Fruit fly (Drosophila melanogaster) S2 (cell line): ENCODE data around the gene Jon99Ci.

Source experiments
- CG8478 ChIP-seq: fragments of >200 bp; optimal IDR thresholded peaks from 2 replicates; lab custom pipeline; 2018
- CTCF ChIP-seq, 2 experiments: fragments of >200 bp; optimal IDR thresholded peaks; 2 replicates each; lab custom pipeline; 2018

DNA sequence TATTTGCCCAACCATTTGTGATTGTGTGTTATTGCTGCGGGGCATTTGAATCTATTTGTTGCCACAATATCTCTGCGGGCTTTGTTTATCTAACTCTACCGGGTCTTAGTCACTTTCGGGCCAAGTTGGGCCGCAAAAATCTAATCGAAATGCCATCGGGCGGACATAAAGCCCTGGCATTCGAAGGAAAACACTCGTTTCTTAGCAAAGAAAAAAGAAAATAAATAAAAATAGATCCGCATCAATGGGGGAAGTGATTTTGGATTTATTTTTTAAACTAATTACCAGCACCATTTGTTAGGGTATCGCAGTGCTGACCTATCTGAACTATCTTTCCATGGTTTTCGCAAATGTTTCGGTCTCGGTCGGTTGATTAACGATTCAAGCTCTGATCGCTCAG, 27.4 kb downstream of the Jon99Ci start:
- TF ChIP-seq CG8478 (lab: Kevin White, UChicago) (no peak), CTCF (optimal IDR thresholded peaks at IDR 0.05; lab: Kevin White, UChicago) (no peak)
